Fruit fly (Drosophila melanogaster): ENCODE measurements around the gene Arpc3B.

DNA sequence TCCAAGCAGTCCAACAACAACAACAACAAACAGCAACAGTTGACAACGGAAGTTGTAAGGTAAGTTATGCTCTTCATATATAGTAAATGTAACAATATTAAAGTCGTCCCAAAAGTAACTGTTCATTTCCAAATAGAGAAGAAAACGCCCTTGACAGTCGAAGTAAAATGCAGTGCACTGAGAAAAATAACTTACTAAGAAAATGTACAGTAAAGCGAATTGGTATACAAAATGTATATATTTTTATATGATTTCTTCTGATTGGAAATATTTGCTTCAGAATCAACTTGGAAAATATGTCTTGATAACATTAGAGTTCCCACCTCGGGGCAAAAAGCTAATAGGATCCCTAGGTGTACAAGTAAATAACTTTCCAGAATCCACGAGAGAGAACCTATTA is 2.3 kb upstream of the Arpc3B start:
- TF ChIP-seq CTCF (optimal IDR thresholded peaks at IDR 0.05) (no peak), CG8478 (optimal IDR thresholded peaks at IDR 0.05) (no peak)

Data from S2 (cell line).